Worm (Caenorhabditis elegans) whole organism, early embryonic: ENCODE data around the gene F53F4.4.

Experiments
- B0310.2 ChIP-seq: sonication (generic microtip); optimal IDR thresholded peaks from 2 replicates; lab custom pipeline; 2016; ENCODE audit warnings: mild to moderate bottlenecking, missing genetic modification characterization, missing compliant biosample characterization
- F13C5.2 ChIP-seq: sonication (generic microtip); optimal IDR thresholded peaks from 2 replicates; lab custom pipeline; 2017; ENCODE audit warnings: mild to moderate bottlenecking, missing genetic modification characterization, inconsistent platforms, missing compliant biosample characterization
- aly-1 ChIP-seq: sonication (generic microtip); optimal IDR thresholded peaks from 2 replicates; lab custom pipeline; 2016; ENCODE audit warnings: missing genetic modification characterization, missing compliant biosample characterization
- ama-1 ChIP-seq: fragments of 150-350 bp; optimal IDR thresholded peaks from 2 replicates; lab custom pipeline; 2014
- ceh-13 ChIP-seq: fragments of 200-800 bp; sonication (Bioruptor generic); optimal IDR thresholded peaks from 2 replicates; lab custom pipeline; 2018; ENCODE audit warnings: mild to moderate bottlenecking, missing genetic modification characterization, missing compliant biosample characterization
- ceh-36 ChIP-seq: sonication (generic microtip); optimal IDR thresholded peaks from 2 replicates; lab custom pipeline; 2016; ENCODE audit warnings: missing genetic modification characterization, inconsistent platforms, missing compliant biosample characterization
- ets-7 ChIP-seq: sonication (generic microtip); optimal IDR thresholded peaks from 2 replicates; lab custom pipeline; 2016; ENCODE audit warnings: missing genotype, missing genetic modification characterization, missing compliant biosample characterization
- flt-1 ChIP-seq: fragments of 200-800 bp; sonication (Bioruptor generic); IDR thresholded peaks from 2 replicates; pipeline ENCODE4 v1.3.6; 2022; ENCODE audit warnings: missing genetic modification characterization, missing compliant biosample characterization
- hmbx-1 ChIP-seq: sonication (generic microtip); optimal IDR thresholded peaks from 2 replicates; lab custom pipeline; 2016; ENCODE audit warnings: mild to moderate bottlenecking, missing genetic modification characterization, missing compliant biosample characterization
- hmg-4 ChIP-seq: fragments of 200-800 bp; sonication (Bioruptor generic); optimal IDR thresholded peaks from 2 replicates; lab custom pipeline; 2018; ENCODE audit warnings: mild to moderate bottlenecking, missing genetic modification characterization, missing compliant biosample characterization
- hnd-1 ChIP-seq: sonication (generic microtip); optimal IDR thresholded peaks from 2 replicates; lab custom pipeline; 2016; ENCODE audit warnings: missing genetic modification characterization, missing compliant biosample characterization
- pes-1 ChIP-seq: fragments of 200-800 bp; sonication (Bioruptor generic); IDR thresholded peaks from 2 replicates; pipeline ENCODE4 v1.3.6; 2022; ENCODE audit warnings: missing genetic modification reagents, missing genetic modification characterization, missing compliant biosample characterization
- scrt-1 ChIP-seq: fragments of 200-800 bp; sonication (Bioruptor generic); IDR thresholded peaks from 2 replicates; pipeline ENCODE4 v1.3.6; 2022; ENCODE audit warnings: missing genetic modification characterization, missing compliant biosample characterization
- sea-1 ChIP-seq: fragments of 200-800 bp; sonication (Bioruptor generic); conservative IDR thresholded peaks from 2 replicates; pipeline ENCODE4 v1.3.6; 2022; ENCODE audit warnings: missing genetic modification characterization, missing compliant biosample characterization
- tbx-11 ChIP-seq: fragments of 200-800 bp; sonication (Bioruptor generic); IDR thresholded peaks from 2 replicates; pipeline ENCODE4 v1.3.6; 2022; ENCODE audit warnings: missing genetic modification characterization, missing compliant biosample characterization
- tbx-37 ChIP-seq: fragments of 200-800 bp; sonication (Bioruptor generic); conservative IDR thresholded peaks from 2 replicates; pipeline ENCODE4 v1.3.6; 2022; ENCODE audit warnings: missing genetic modification reagents, missing genetic modification characterization, missing compliant biosample characterization
- tra-4 ChIP-seq: sonication (generic microtip); optimal IDR thresholded peaks from 2 replicates; lab custom pipeline; 2017; ENCODE audit warnings: missing genetic modification characterization, missing compliant biosample characterization

The F53F4.4 gene

DNA sequence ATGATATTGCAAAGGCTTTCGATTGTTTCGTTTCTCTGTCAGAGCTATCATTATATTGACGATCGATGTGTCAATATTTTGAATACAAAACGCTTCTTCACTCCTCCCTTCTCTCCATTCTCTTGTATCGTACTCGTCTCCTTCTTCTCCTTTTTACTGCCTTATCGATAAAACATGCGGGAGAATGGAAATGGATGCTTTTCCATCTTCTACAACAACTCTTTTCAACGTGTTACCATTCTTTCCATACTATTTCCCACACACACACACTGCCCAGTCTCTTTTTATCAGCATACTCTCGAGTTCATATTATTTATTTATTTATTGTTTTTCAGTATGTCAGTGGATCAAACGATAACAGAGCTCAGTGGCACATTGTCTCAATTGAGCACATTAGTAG lies 14.5 kb upstream of the F53F4.4 start, which contains the start of gene C50B8.6:
Gene C50B8.6, plus strand, starts transcription at position 336 of the 400 bp plus-strand sequence.
- no peak for TF ChIP-seq flt-1 (GFP tag; lab: Robert Waterston, UW)
- TF ChIP-seq tbx-11 (GFP tag; lab: Robert Waterston, UW): no peak
- no peak for TF ChIP-seq hmg-4

DNA sequence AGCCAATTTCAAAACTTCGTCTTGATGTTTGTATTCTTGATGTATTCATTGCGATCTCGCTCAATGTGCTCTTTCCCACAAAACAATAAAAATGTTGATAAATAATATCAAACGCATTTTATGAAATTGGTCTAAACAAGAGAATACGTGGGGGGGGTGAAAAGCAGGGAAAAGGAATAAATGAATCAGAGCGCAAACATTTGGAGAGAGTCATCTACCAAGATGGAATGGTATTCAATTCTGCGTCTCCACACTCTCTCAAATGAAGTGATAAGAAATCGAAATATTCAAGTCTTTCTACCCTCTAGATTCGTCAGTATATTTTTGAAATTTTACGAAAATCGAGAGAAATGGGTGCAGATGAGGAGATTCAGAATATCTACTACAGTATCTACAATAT lies 12.5 kb upstream of the F53F4.4 start, which contains the start of gene C50B8.5:
Gene C50B8.5, plus strand, starts transcription at position 273 of the 400 bp plus-strand sequence.
- TF ChIP-seq flt-1 (GFP tag; lab: Robert Waterston, UW): no peak
- no peak for TF ChIP-seq hmbx-1 (tag; lab: Kevin White, UChicago)
- no peak for TF ChIP-seq scrt-1 (GFP tag; lab: Robert Waterston, UW)
- TF ChIP-seq hmg-4: no peak
- TF ChIP-seq tbx-37 (GFP tag; lab: Robert Waterston, UW): no peak
- no peak for TF ChIP-seq ceh-36 (tag; lab: Kevin White, UChicago)
- no peak for TF ChIP-seq tra-4 (tag; lab: Kevin White, UChicago)
- no peak for TF ChIP-seq B0310.2 (tag; lab: Kevin White, UChicago)
- TF ChIP-seq hnd-1: no peak
- TF ChIP-seq tbx-11 (GFP tag; lab: Robert Waterston, UW): no peak
- no peak for TF ChIP-seq sea-1 (GFP tag; lab: Robert Waterston, UW)
- no peak for TF ChIP-seq ets-7
- TF ChIP-seq ceh-13 (GFP tag; lab: Kevin White, UChicago): no peak
- no peak for TF ChIP-seq ama-1

DNA sequence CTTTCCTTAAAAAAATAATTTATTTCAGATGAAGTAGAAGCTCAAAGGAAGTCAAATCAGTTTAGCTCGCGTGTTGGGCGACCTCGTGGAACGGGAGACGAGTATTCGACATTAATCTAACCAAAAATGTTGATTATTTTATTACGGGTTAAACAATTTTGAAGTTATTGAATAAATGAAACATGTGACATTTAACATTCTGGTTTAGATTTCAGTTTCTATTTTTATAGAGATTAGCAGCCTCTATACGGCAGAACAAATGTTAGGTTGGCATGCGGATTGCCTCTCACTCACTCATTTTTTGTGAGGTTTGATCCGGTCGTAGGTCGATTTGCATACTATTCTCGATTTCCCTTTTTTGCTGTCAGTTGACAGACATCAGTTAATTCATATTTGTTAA lies 8.7 kb upstream of the F53F4.4 start, which contains the start of gene F53F4.1:
Gene F53F4.1, plus strand, starts transcription at position 301 of the 400 bp plus-strand sequence.
- TF ChIP-seq hmbx-1 (tag; lab: Kevin White, UChicago) (no peak), hmg-4 (no peak), tbx-11 (GFP tag; lab: Robert Waterston, UW) (no peak), ama-1 (no peak), hnd-1 (no peak), ets-7 (no peak), sea-1 (GFP tag; lab: Robert Waterston, UW) (no peak), scrt-1 (GFP tag; lab: Robert Waterston, UW) (no peak), tbx-37 (GFP tag; lab: Robert Waterston, UW) (no peak)

DNA sequence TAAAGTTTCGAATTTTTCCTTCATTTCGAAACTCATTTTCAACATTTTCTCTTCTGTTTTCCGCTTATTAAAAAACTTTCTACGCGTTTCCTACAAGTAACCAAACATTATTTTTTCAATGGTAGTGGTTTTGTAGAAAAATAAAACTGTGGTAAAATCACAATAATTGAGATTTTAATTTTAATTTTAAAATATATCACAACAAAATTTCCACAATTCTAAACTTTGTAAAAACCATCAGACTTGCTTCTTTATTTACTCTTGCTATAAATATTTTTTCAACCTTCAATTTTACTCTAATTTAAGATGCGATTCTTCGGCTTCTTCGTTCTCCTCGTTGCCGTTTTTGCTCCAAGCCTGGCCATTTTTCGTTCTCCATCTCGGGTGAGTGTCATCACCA lies 5.3 kb upstream of the F53F4.4 start, which contains the start of gene F53F4.17:
Gene F53F4.17, plus strand, starts transcription at position 301 of the 400 bp plus-strand sequence.
- TF ChIP-seq flt-1 (GFP tag; lab: Robert Waterston, UW): no peak
- TF ChIP-seq tbx-37 (GFP tag; lab: Robert Waterston, UW): no peak
- TF ChIP-seq tra-4 (tag; lab: Kevin White, UChicago): no peak
- TF ChIP-seq hmbx-1 (tag; lab: Kevin White, UChicago): no peak
- TF ChIP-seq ceh-13 (GFP tag; lab: Kevin White, UChicago): no peak
- no peak for TF ChIP-seq scrt-1 (GFP tag; lab: Robert Waterston, UW)
- no peak for TF ChIP-seq ets-7
- TF ChIP-seq pes-1 (GFP tag; lab: Robert Waterston, UW): no peak
- TF ChIP-seq tbx-11 (GFP tag; lab: Robert Waterston, UW): no peak
- TF ChIP-seq B0310.2 (tag; lab: Kevin White, UChicago): no peak
- no peak for TF ChIP-seq ceh-36 (tag; lab: Kevin White, UChicago)
- no peak for TF ChIP-seq aly-1 (tag; lab: Kevin White, UChicago)
- no peak for TF ChIP-seq hnd-1
- TF ChIP-seq sea-1 (GFP tag; lab: Robert Waterston, UW): no peak
- TF ChIP-seq hmg-4: no peak
- no peak for TF ChIP-seq F13C5.2 (tag; lab: Kevin White, UChicago)

DNA sequence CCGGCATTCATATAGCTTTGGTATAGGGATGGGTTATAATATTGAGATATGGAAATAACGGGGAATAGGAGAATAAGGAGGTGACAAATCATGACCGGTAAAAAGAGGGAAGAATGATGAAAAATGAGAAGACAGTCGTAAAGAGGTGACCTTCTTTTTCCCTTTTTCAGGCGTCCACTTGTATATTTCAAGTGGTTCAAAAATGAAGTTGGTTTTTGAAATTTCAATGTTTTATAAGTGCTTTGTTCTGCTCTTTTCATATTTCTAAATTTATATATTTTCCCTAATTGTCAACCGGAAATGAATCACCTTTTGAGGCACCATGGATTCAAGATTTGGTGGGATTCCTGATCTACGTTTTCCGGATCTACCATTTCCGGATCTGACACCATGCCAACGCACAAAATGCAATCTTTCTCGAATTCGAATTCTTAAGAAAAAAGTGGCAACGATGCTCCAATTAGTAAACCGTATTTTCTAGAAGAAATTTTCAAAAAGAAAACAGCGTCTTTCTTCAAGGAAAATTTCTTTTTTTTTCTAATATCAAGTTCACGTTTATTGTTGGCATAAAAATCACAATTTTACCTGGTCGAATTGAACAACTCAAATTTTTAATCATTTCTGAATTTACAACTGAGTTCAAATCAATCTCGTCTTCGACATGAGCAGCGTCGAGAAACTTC lies 3.5 kb upstream of the F53F4.4 start, which contains the start of the genes F53F4.2 and F53F4.18:
Gene F53F4.2, minus strand, starts transcription at position 101 of the 683 bp plus-strand sequence.
Gene F53F4.18, plus strand, starts transcription at position 633 of the 683 bp plus-strand sequence.
- no peak for TF ChIP-seq flt-1 (GFP tag; lab: Robert Waterston, UW)
- TF ChIP-seq hmbx-1 (tag; lab: Kevin White, UChicago): no peak
- TF ChIP-seq pes-1 (GFP tag; lab: Robert Waterston, UW): no peak
- no peak for TF ChIP-seq tbx-11 (GFP tag; lab: Robert Waterston, UW)
- TF ChIP-seq sea-1 (GFP tag; lab: Robert Waterston, UW): no peak
- TF ChIP-seq ceh-36 (tag; lab: Kevin White, UChicago): no peak
- TF ChIP-seq tra-4 (tag; lab: Kevin White, UChicago): no peak
- TF ChIP-seq F13C5.2 (tag; lab: Kevin White, UChicago): no peak
- no peak for TF ChIP-seq aly-1 (tag; lab: Kevin White, UChicago)
- no peak for TF ChIP-seq ceh-13 (GFP tag; lab: Kevin White, UChicago)
- no peak for TF ChIP-seq tbx-37 (GFP tag; lab: Robert Waterston, UW)
- no peak for TF ChIP-seq ets-7
- TF ChIP-seq scrt-1 (GFP tag; lab: Robert Waterston, UW): no peak

DNA sequence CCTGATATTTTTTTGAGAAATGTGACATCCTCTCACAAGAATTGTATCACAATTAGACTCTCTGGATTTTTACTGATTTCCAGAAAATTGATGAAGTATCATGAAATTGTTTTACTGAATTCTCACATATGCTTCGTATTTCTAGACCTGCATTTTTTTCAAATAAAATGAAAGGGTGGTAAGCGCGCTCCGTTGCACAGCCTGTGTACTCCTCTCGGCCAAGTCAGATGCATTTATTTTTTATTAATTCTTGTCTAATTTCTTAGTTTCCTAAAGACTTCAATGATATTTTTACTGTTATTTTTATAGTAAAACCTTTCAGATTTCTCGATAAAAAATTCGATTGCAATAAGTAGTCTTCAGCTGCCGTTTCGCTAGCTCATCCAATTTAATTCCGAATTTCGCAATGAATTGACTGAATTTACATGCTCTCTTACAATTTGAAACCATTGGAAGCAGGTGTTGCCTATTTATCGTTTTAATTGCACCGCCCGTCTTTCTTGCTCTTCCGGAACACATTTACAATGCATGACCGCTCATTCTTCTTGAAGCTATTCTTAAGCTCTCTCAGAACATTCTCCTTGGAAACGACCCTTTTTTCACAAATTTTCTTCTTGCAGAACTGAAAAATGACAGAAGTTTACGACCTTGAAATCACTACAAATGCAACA lies 1.5 kb upstream of the F53F4.4 start, which contains the start of gene tbcb-1:
Gene tbcb-1, plus strand, starts transcription at position 621 of the 671 bp plus-strand sequence.
- TF ChIP-seq F13C5.2 (tag; lab: Kevin White, UChicago) (no peak), ceh-36 (tag; lab: Kevin White, UChicago) (no peak), ama-1 (no peak), tbx-11 (GFP tag; lab: Robert Waterston, UW) (no peak), hmbx-1 (tag; lab: Kevin White, UChicago) (no peak), aly-1 (tag; lab: Kevin White, UChicago) (no peak), tra-4 (tag; lab: Kevin White, UChicago) (no peak), ets-7 (no peak), B0310.2 (tag; lab: Kevin White, UChicago) (no peak), ceh-13 (GFP tag; lab: Kevin White, UChicago) (no peak), sea-1 (GFP tag; lab: Robert Waterston, UW) (no peak), pes-1 (GFP tag; lab: Robert Waterston, UW) (no peak), scrt-1 (GFP tag; lab: Robert Waterston, UW) (no peak), tbx-37 (GFP tag; lab: Robert Waterston, UW) (no peak), hmg-4 (no peak), hnd-1 (no peak), flt-1 (GFP tag; lab: Robert Waterston, UW) (no peak)
